Fruit fly (Drosophila melanogaster): ENCODE measurements around the gene Karl.

DNA sequence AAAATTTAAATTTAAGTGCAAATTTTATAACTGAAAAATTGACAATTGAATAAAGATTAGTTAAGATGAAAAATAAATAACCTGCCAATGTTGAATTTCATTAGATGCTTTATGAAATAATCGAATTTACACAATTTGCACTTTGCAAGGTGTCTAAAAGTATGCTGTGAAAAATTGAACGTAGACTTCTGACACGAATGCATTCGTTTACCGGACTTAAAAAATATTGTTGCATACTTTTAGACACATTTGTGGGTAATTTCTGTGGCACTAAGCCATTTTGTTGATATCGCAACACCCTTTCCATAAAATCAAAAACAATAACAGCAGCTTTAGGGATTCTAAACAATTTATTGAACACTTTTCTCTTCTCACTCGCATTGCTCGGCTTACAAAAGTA is 17.7 kb upstream of the Karl start:
- TF ChIP-seq CTCF (optimal IDR thresholded peaks at IDR 0.05) (no peak), CG8478 (optimal IDR thresholded peaks at IDR 0.05) (no peak)
